Fruit fly (Drosophila melanogaster) whole organism, embryonic: ENCODE measurements around the gene Lgr3.

Experiments
- Ada2b ChIP-seq: fragments of 200-800 bp; sonication (Bioruptor generic); IDR thresholded peaks from 2 replicates; pipeline ENCODE4 v1.3.6; 2022; ENCODE audit warnings: missing biosample characterization, missing genetic modification characterization
- Asciz ChIP-seq: fragments of 200-800 bp; sonication (Bioruptor generic); optimal IDR thresholded peaks from 2 replicates; lab custom pipeline; 2017; ENCODE audit warnings: missing biosample characterization, mild to moderate bottlenecking, missing genetic modification characterization, missing genetic modification reagents
- Bgb ChIP-seq: fragments of 200-800 bp; sonication (Bioruptor generic); IDR thresholded peaks from 2 replicates; pipeline ENCODE4 v1.3.6; 2022; ENCODE audit warnings: missing biosample characterization, missing genetic modification characterization; ENCODE audit not compliant: partially characterized antibody
- CG10959 ChIP-seq: fragments of 200-800 bp; sonication (Bioruptor generic); IDR thresholded peaks from 2 replicates; pipeline ENCODE4 v1.3.6; 2022; ENCODE audit warnings: missing biosample characterization, missing genetic modification characterization
- CG10979 ChIP-seq: fragments of 200-800 bp; sonication (Bioruptor generic); optimal IDR thresholded peaks from 2 replicates; lab custom pipeline; 2018; ENCODE audit warnings: missing biosample characterization, mild to moderate bottlenecking, missing genetic modification characterization, moderate library complexity
- CG11247 ChIP-seq: fragments of 200-800 bp; sonication (Bioruptor generic); IDR thresholded peaks from 2 replicates; pipeline ENCODE4 v1.3.6; 2022; ENCODE audit warnings: missing biosample characterization, missing genetic modification characterization
- CG12219 ChIP-seq: fragments of 200-800 bp; sonication (Bioruptor generic); optimal IDR thresholded peaks from 3 replicates; lab custom pipeline; 2018; ENCODE audit warnings: missing biosample characterization, mild to moderate bottlenecking, missing genetic modification characterization
- CG12299 ChIP-seq: fragments of 200-800 bp; sonication (Bioruptor generic); optimal IDR thresholded peaks from 2 replicates; lab custom pipeline; 2018; ENCODE audit warnings: missing biosample characterization, mild to moderate bottlenecking, missing genetic modification characterization
- CG12391 ChIP-seq: fragments of 200-800 bp; sonication (Bioruptor generic); optimal IDR thresholded peaks from 3 replicates; lab custom pipeline; 2018; ENCODE audit warnings: missing biosample characterization, mild to moderate bottlenecking, missing genetic modification characterization, moderate library complexity
- CG12659 ChIP-seq: fragments of 200-800 bp; sonication (Bioruptor generic); optimal IDR thresholded peaks from 3 replicates; lab custom pipeline; 2017; ENCODE audit warnings: mild to moderate bottlenecking, missing biosample characterization, missing genetic modification reagents, missing genetic modification characterization
- CG13287 ChIP-seq: fragments of 200-800 bp; sonication (Bioruptor generic); IDR thresholded peaks from 2 replicates; pipeline ENCODE4 v1.3.6; 2022; ENCODE audit warnings: missing biosample characterization, missing genetic modification characterization; ENCODE audit not compliant: partially characterized antibody
- CG13296 ChIP-seq: fragments of 200-800 bp; sonication (Bioruptor generic); optimal IDR thresholded peaks from 3 replicates; lab custom pipeline; 2018; ENCODE audit warnings: missing biosample characterization, mild to moderate bottlenecking, missing genetic modification characterization
- CG1602 ChIP-seq: fragments of 200-800 bp; sonication (Bioruptor generic); optimal IDR thresholded peaks from 3 replicates; lab custom pipeline; 2016; ENCODE audit warnings: missing biosample characterization, missing genetic modification characterization
- CG17912 ChIP-seq: fragments of 200-800 bp; sonication (Bioruptor generic); optimal IDR thresholded peaks from 2 replicates; lab custom pipeline; 2018; ENCODE audit warnings: missing biosample characterization, mild to moderate bottlenecking, missing genetic modification characterization
- CG2116 ChIP-seq: fragments of 200-800 bp; sonication (Bioruptor generic); optimal IDR thresholded peaks from 3 replicates; lab custom pipeline; 2018; ENCODE audit warnings: missing biosample characterization, mild to moderate bottlenecking, missing genetic modification characterization
- CG31224 ChIP-seq: fragments of 200-800 bp; sonication (Bioruptor generic); IDR thresholded peaks from 2 replicates; pipeline ENCODE4 v1.3.6; 2022; ENCODE audit warnings: missing biosample characterization, missing genetic modification characterization
- CG31441 ChIP-seq: fragments of 200-800 bp; sonication (Bioruptor generic); IDR thresholded peaks from 2 replicates; pipeline ENCODE4 v1.3.6; 2022; ENCODE audit warnings: missing biosample characterization, missing genetic modification characterization
- CG4820 ChIP-seq: fragments of 200-800 bp; sonication (Bioruptor generic); optimal IDR thresholded peaks from 3 replicates; lab custom pipeline; 2016; ENCODE audit warnings: missing biosample characterization, missing genetic modification characterization
- CG5953 ChIP-seq: fragments of 200-800 bp; sonication (Bioruptor generic); IDR thresholded peaks from 2 replicates; pipeline ENCODE4 v1.3.6; 2022; ENCODE audit warnings: missing biosample characterization, missing genetic modification characterization
- CG6683 ChIP-seq: fragments of 200-800 bp; sonication (Bioruptor generic); optimal IDR thresholded peaks from 2 replicates; lab custom pipeline; 2017; ENCODE audit warnings: missing biosample characterization, mild to moderate bottlenecking, missing genetic modification characterization, missing genetic modification reagents
- CG7786 ChIP-seq: fragments of 200-800 bp; sonication (Bioruptor generic); optimal IDR thresholded peaks from 2 replicates; lab custom pipeline; 2016; ENCODE audit warnings: missing biosample characterization, missing genetic modification characterization
- CG8089 ChIP-seq: fragments of 200-800 bp; sonication (Bioruptor generic); optimal IDR thresholded peaks from 3 replicates; lab custom pipeline; 2016; ENCODE audit warnings: missing biosample characterization, missing genetic modification characterization
- CG8290 ChIP-seq, 3 experiments: fragments of 200-800 bp; sonication (Bioruptor generic); optimal IDR thresholded peaks; 2 replicates each; lab custom pipeline; 2016 to 2019; ENCODE audit warnings: missing biosample characterization in 3 of 3, missing genetic modification characterization in 3 of 3, mild to moderate bottlenecking in 2 of 3, moderate library complexity in 1 of 3
- CTCF ChIP-seq: fragments of 200-800 bp; sonication (Bioruptor generic); optimal IDR thresholded peaks from 2 replicates; lab custom pipeline; 2017; ENCODE audit warnings: missing biosample characterization, mild to moderate bottlenecking, missing genetic modification characterization, moderate library complexity
- CoRest ChIP-seq: fragments of 200-800 bp; sonication (Bioruptor generic); optimal IDR thresholded peaks from 3 replicates; lab custom pipeline; 2018; ENCODE audit warnings: missing biosample characterization, mild to moderate bottlenecking, missing genetic modification characterization, moderate library complexity
- Dip2 ChIP-seq: fragments of 200-800 bp; sonication (Bioruptor generic); IDR thresholded peaks from 2 replicates; pipeline ENCODE4 v1.3.6; 2022; ENCODE audit warnings: missing biosample characterization, missing genetic modification characterization
- Fer1 ChIP-seq: fragments of 200-800 bp; sonication (Bioruptor generic); optimal IDR thresholded peaks from 2 replicates; lab custom pipeline; 2017; ENCODE audit warnings: missing biosample characterization, mild to moderate bottlenecking, missing genetic modification characterization
- Kr ChIP-seq: fragments of 200-800 bp; sonication (Bioruptor generic); optimal IDR thresholded peaks from 2 replicates; lab custom pipeline; 2017; ENCODE audit warnings: missing biosample characterization, mild to moderate bottlenecking, missing genetic modification characterization
- MBD-R2 ChIP-seq: fragments of 200-800 bp; sonication (Bioruptor generic); IDR thresholded peaks from 2 replicates; pipeline ENCODE4 v1.3.6; 2022; ENCODE audit warnings: missing biosample characterization, missing genetic modification characterization
- MESR4 ChIP-seq: fragments of 200-800 bp; sonication (Bioruptor generic); optimal IDR thresholded peaks from 2 replicates; lab custom pipeline; 2018; ENCODE audit warnings: missing biosample characterization, mild to moderate bottlenecking, missing genetic modification characterization, moderate library complexity
- Mrtf ChIP-seq: fragments of 200-800 bp; sonication (Bioruptor generic); IDR thresholded peaks from 3 replicates; pipeline ENCODE4 v1.3.6; 2022; ENCODE audit warnings: missing biosample characterization, missing genetic modification characterization
- amos ChIP-seq: fragments of 200-800 bp; sonication (Bioruptor generic); IDR thresholded peaks from 2 replicates; pipeline ENCODE4 v1.3.6; 2022; ENCODE audit warnings: missing biosample characterization, missing genetic modification characterization; ENCODE audit not compliant: partially characterized antibody
- bsh ChIP-seq, 2 experiments: fragments of 200-800 bp; sonication (Bioruptor generic); optimal IDR thresholded peaks; 2 replicates each; lab custom pipeline; 2017 to 2018; ENCODE audit warnings: mild to moderate bottlenecking in 2 of 2, missing biosample characterization in 2 of 2, missing genetic modification characterization in 2 of 2, moderate library complexity in 1 of 2
- cg ChIP-seq: fragments of 200-800 bp; sonication (Bioruptor generic); optimal IDR thresholded peaks from 3 replicates; lab custom pipeline; 2019; ENCODE audit warnings: missing biosample characterization, mild to moderate bottlenecking, missing genetic modification characterization, moderate library complexity
- dati ChIP-seq: fragments of 200-800 bp; sonication (Bioruptor generic); IDR thresholded peaks from 2 replicates; pipeline ENCODE4 v1.3.6; 2022; ENCODE audit warnings: missing biosample characterization, missing genetic modification characterization
- dimm ChIP-seq: fragments of 200-800 bp; sonication (Bioruptor generic); IDR thresholded peaks from 2 replicates; pipeline ENCODE4 v1.3.6; 2022; ENCODE audit warnings: missing biosample characterization, missing genetic modification characterization
- dm ChIP-seq: fragments of 200-800 bp; sonication (Bioruptor generic); optimal IDR thresholded peaks from 3 replicates; lab custom pipeline; 2016; ENCODE audit warnings: missing biosample characterization, missing genetic modification characterization
- gcm ChIP-seq: fragments of 200-800 bp; sonication (Bioruptor generic); optimal IDR thresholded peaks from 2 replicates; lab custom pipeline; 2019; ENCODE audit warnings: missing biosample characterization, mild to moderate bottlenecking, missing genetic modification characterization, moderate library complexity
- grn ChIP-seq: fragments of 200-800 bp; sonication (Bioruptor generic); optimal IDR thresholded peaks from 3 replicates; lab custom pipeline; 2017; ENCODE audit warnings: missing biosample characterization, missing genetic modification characterization
- gt ChIP-seq: fragments of 200-800 bp; sonication (Bioruptor generic); IDR thresholded peaks from 2 replicates; pipeline ENCODE4 v1.3.6; 2022; ENCODE audit warnings: missing biosample characterization, missing genetic modification characterization
- h ChIP-seq: fragments of >200 bp; optimal IDR thresholded peaks from 2 replicates; lab custom pipeline; 2017
- her ChIP-seq: fragments of 200-800 bp; sonication (Bioruptor generic); optimal IDR thresholded peaks from 2 replicates; lab custom pipeline; 2016; ENCODE audit warnings: missing biosample characterization, missing genetic modification characterization
- lmd ChIP-seq: fragments of 200-800 bp; sonication (Bioruptor generic); IDR thresholded peaks from 2 replicates; pipeline ENCODE4 v1.3.6; 2022; ENCODE audit warnings: missing biosample characterization, missing genetic modification characterization
- mld ChIP-seq: fragments of 200-800 bp; sonication (Bioruptor generic); IDR thresholded peaks from 3 replicates; pipeline ENCODE4 v1.3.6; 2022; ENCODE audit warnings: missing biosample characterization, missing genetic modification characterization; ENCODE audit not compliant: partially characterized antibody
- nerfin-2 ChIP-seq: fragments of 200-800 bp; sonication (Bioruptor generic); IDR thresholded peaks from 2 replicates; pipeline ENCODE4 v1.3.6; 2022; ENCODE audit warnings: missing biosample characterization, missing genetic modification characterization; ENCODE audit not compliant: partially characterized antibody
- pum ChIP-seq: fragments of 200-800 bp; sonication (Bioruptor generic); optimal IDR thresholded peaks from 2 replicates; lab custom pipeline; 2016; ENCODE audit warnings: missing biosample characterization, missing genetic modification characterization
- row ChIP-seq: fragments of 200-800 bp; sonication (Bioruptor generic); IDR thresholded peaks from 3 replicates; pipeline ENCODE4 v1.3.6; 2022; ENCODE audit warnings: missing biosample characterization, missing genetic modification characterization
- tio ChIP-seq: fragments of 200-800 bp; sonication (Bioruptor generic); optimal IDR thresholded peaks from 2 replicates; lab custom pipeline; 2017; ENCODE audit warnings: missing biosample characterization, missing genetic modification characterization, inconsistent platforms
- tup ChIP-seq: fragments of 200-800 bp; sonication (Bioruptor generic); optimal IDR thresholded peaks from 2 replicates; lab custom pipeline; 2016; ENCODE audit warnings: missing biosample characterization, mild to moderate bottlenecking, missing genetic modification characterization, moderate library complexity
- unc-4 ChIP-seq: fragments of 200-800 bp; sonication (Bioruptor generic); IDR thresholded peaks from 2 replicates; pipeline ENCODE4 v1.3.6; 2022; ENCODE audit warnings: missing biosample characterization, missing genetic modification characterization; ENCODE audit not compliant: partially characterized antibody

Lgr3 gene

dm6 chr3R:25661531-25662193 is 3.9 kb upstream of the Lgr3 start, which contains the start of gene RASSF8 (continued):
- no peak for TF ChIP-seq CG8290 (GFP tag; optimal IDR thresholded peaks at IDR 0.05; lab: Kevin White, UChicago)
- TF ChIP-seq CG8290 (tag; optimal IDR thresholded peaks at IDR 0.05; lab: Kevin White, UChicago), result no peak
- TF ChIP-seq CG6683 (GFP tag; lab: Kevin White, UChicago), result no peak
- TF ChIP-seq dimm (GFP tag; lab: Robert Waterston, UW), result no peak
- no peak for TF ChIP-seq CG12299
- no peak for TF ChIP-seq CG12219 (GFP tag; lab: Kevin White, UChicago)
- TF ChIP-seq lmd (GFP tag; lab: Robert Waterston, UW), result peak; percentile 45; the same call in 1 of the 2 replicates
- peak; percentile 94 for TF ChIP-seq cg (GFP tag; lab: Kevin White, UChicago)
- peak; percentile 17 for TF ChIP-seq CG4820 (GFP tag; lab: Kevin White, UChicago)
- no peak for TF ChIP-seq tio (GFP tag; lab: Kevin White, UChicago)
- no peak for TF ChIP-seq CG17912 (GFP tag; lab: Kevin White, UChicago)
- TF ChIP-seq Bgb (GFP tag; lab: Robert Waterston, UW), result peak; percentile 78
- TF ChIP-seq h, result no peak
- peak; percentile 54 for TF ChIP-seq nerfin-2 (GFP tag; lab: Robert Waterston, UW)
- TF ChIP-seq dm (GFP tag; lab: Kevin White, UChicago), result peak; percentile 25
- TF ChIP-seq dati (GFP tag; lab: Robert Waterston, UW), result no peak
- no peak for TF ChIP-seq CTCF (GFP tag; lab: Kevin White, UChicago)
- no peak for TF ChIP-seq tup
- peak; percentile 61 for TF ChIP-seq unc-4
- no peak for TF ChIP-seq CG10979 (tag; lab: Kevin White, UChicago)
- TF ChIP-seq row (GFP tag; lab: Robert Waterston, UW), result peak; percentile 82
- TF ChIP-seq pum (GFP tag; lab: Kevin White, UChicago), result no peak
- TF ChIP-seq mld (GFP tag; lab: Robert Waterston, UW), result 0 out of 3 replicates have a peak, but pooled peaks have one; percentile 14
- no peak for TF ChIP-seq CG8089
- TF ChIP-seq CG31441, result peak; percentile 38
- TF ChIP-seq bsh (GFP tag; optimal IDR thresholded peaks at IDR 0.05; lab: Kevin White, UChicago), result peak in 1 of 2 experiments; percentile 16
- TF ChIP-seq CG1602 (GFP tag; lab: Kevin White, UChicago), result peak; percentile 6
- TF ChIP-seq CG12391 (tag; lab: Kevin White, UChicago), result peak; percentile 30
- no peak for TF ChIP-seq CG10959
- TF ChIP-seq her, result peak; percentile 32
- peak; percentile 73 for TF ChIP-seq amos
- TF ChIP-seq Mrtf (GFP tag; lab: Robert Waterston, UW), result no peak
- peak; percentile 34 for TF ChIP-seq CG2116 (GFP tag; lab: Kevin White, UChicago)
- no peak for TF ChIP-seq CG7786
- TF ChIP-seq Ada2b, result no peak
- peak; percentile 37; the same call in 1 of the 2 replicates for TF ChIP-seq MBD-R2 (GFP tag; lab: Robert Waterston, UW)
- TF ChIP-seq CG31224 (GFP tag; lab: Robert Waterston, UW), result peak; percentile 26; the same call in 1 of the 2 replicates
- no peak for TF ChIP-seq CG5953
- no peak for TF ChIP-seq Asciz (GFP tag; lab: Kevin White, UChicago)
- TF ChIP-seq grn (GFP tag; lab: Kevin White, UChicago), result no peak
- peak; percentile 88 for TF ChIP-seq MESR4
- peak; percentile 71 for TF ChIP-seq CG13287 (GFP tag; lab: Robert Waterston, UW)
- TF ChIP-seq Dip2 (GFP tag; lab: Robert Waterston, UW), result no peak
- TF ChIP-seq gt, result no peak
- TF ChIP-seq gcm (GFP tag; lab: Kevin White, UChicago), result peak; percentile 74
- TF ChIP-seq CoRest (tag; lab: Kevin White, UChicago), result peak; percentile 57
- no peak for TF ChIP-seq Kr (GFP tag; lab: Kevin White, UChicago)
- TF ChIP-seq CG12659 (GFP tag; lab: Kevin White, UChicago), result peak; percentile 36
- peak; percentile 44 for TF ChIP-seq Fer1
- TF ChIP-seq CG13296, result peak; percentile 4
- TF ChIP-seq CG11247 (GFP tag; lab: Robert Waterston, UW), result no peak
